Fruit fly (Drosophila melanogaster) whole organism, wandering third instar larva: ENCODE results near the gene RecQ4.

Experiments
- Abd-B ChIP-seq: fragments of >200 bp; optimal IDR thresholded peaks from 2 replicates; lab custom pipeline; 2017; ENCODE audit warnings: missing biosample characterization, missing genetic modification characterization
- CG32264 ChIP-seq: fragments of 200-800 bp; sonication (Bioruptor generic); optimal IDR thresholded peaks from 2 replicates; lab custom pipeline; 2016; ENCODE audit warnings: missing biosample characterization, missing genetic modification characterization
- CG9705 ChIP-seq: fragments of 200-800 bp; sonication (Bioruptor generic); optimal IDR thresholded peaks from 2 replicates; lab custom pipeline; 2018; ENCODE audit warnings: missing biosample characterization, mild to moderate bottlenecking, missing genetic modification characterization
- CrebA ChIP-seq: fragments of 200-800 bp; sonication (Bioruptor generic); optimal IDR thresholded peaks from 2 replicates; lab custom pipeline; 2016; ENCODE audit warnings: missing biosample characterization, mild to moderate bottlenecking, missing genetic modification characterization, borderline replicate concordance
- Dfd ChIP-seq: fragments of >200 bp; optimal IDR thresholded peaks from 2 replicates; lab custom pipeline; 2017; ENCODE audit warnings: missing biosample characterization, missing genetic modification characterization
- Dif ChIP-seq: fragments of 200-275, 200-300 bp; sonication (Bioruptor generic); optimal IDR thresholded peaks from 2 replicates; lab custom pipeline; 2018; ENCODE audit warnings: missing biosample characterization, missing genetic modification characterization; ENCODE audit not compliant: partially characterized antibody
- GATAd ChIP-seq: sonication (Bioruptor generic); optimal IDR thresholded peaks from 2 replicates; lab custom pipeline; 2016; ENCODE audit warnings: missing biosample characterization, missing genetic modification characterization
- HLH106 ChIP-seq: fragments of 200-800 bp; optimal IDR thresholded peaks from 3 replicates; lab custom pipeline; 2019; ENCODE audit warnings: missing biosample characterization, mild to moderate bottlenecking, missing genetic modification characterization, moderate library complexity
- Hnf4 ChIP-seq: fragments of 200-800 bp; sonication (Bioruptor generic); optimal IDR thresholded peaks from 2 replicates; lab custom pipeline; 2016; ENCODE audit warnings: missing biosample characterization, mild to moderate bottlenecking, missing genetic modification characterization
- Hr78 ChIP-seq: fragments of >200 bp; optimal IDR thresholded peaks from 2 replicates; lab custom pipeline; 2017; ENCODE audit warnings: missing biosample characterization, missing genetic modification characterization
- Hr83 ChIP-seq: fragments of 200-300 bp; sonication (Bioruptor generic); optimal IDR thresholded peaks from 2 replicates; lab custom pipeline; 2016; ENCODE audit warnings: missing biosample characterization, mild to moderate bottlenecking, missing genetic modification characterization, moderate library complexity; ENCODE audit not compliant: poor library complexity, severe bottlenecking
- Mio ChIP-seq: sonication (Bioruptor generic); optimal IDR thresholded peaks from 2 replicates; lab custom pipeline; 2016; ENCODE audit warnings: missing biosample characterization, missing genetic modification characterization
- Myc ChIP-seq: fragments of >200 bp; optimal IDR thresholded peaks from 2 replicates; lab custom pipeline; 2017
- N ChIP-seq: fragments of >200 bp; optimal IDR thresholded peaks from 2 replicates; lab custom pipeline; 2018; ENCODE audit warnings: missing biosample characterization, missing external identifiers, missing genetic modification characterization
- OdsH ChIP-seq: fragments of 200-800 bp; sonication (Bioruptor generic); optimal IDR thresholded peaks from 2 replicates; lab custom pipeline; 2016; ENCODE audit warnings: missing biosample characterization, mild to moderate bottlenecking, missing genetic modification characterization
- Rel ChIP-seq, 2 experiments: fragments of 200-800 bp; sonication (Bioruptor generic) in 1 of 2; optimal IDR thresholded peaks; 2 replicates in 1 of 2; 3 replicates in 1 of 2; lab custom pipeline; 2016 to 2019; ENCODE audit warnings: mild to moderate bottlenecking in 2 of 2, missing biosample characterization in 2 of 2, missing genetic modification characterization in 2 of 2, moderate library complexity in 1 of 2
- Sp1 ChIP-seq: fragments of 200-800 bp; sonication (Bioruptor generic); optimal IDR thresholded peaks from 3 replicates; lab custom pipeline; 2019; ENCODE audit warnings: missing biosample characterization, mild to moderate bottlenecking, missing genetic modification characterization, moderate library complexity
- Vsx2 ChIP-seq: fragments of 200-300, 225-300 bp; sonication (Bioruptor generic); optimal IDR thresholded peaks from 2 replicates; lab custom pipeline; 2018; ENCODE audit warnings: missing biosample characterization, missing genetic modification characterization; ENCODE audit not compliant: partially characterized antibody
- br ChIP-seq: fragments of 200-800 bp; sonication (Bioruptor generic); optimal IDR thresholded peaks from 2 replicates; lab custom pipeline; 2016; ENCODE audit warnings: missing biosample characterization, missing genetic modification characterization
- brk ChIP-seq: fragments of 200-800 bp; sonication (Bioruptor generic); optimal IDR thresholded peaks from 2 replicates; lab custom pipeline; 2016; ENCODE audit warnings: missing biosample characterization, mild to moderate bottlenecking, missing genetic modification characterization
- dl ChIP-seq, 2 experiments: fragments of 175-275, 200-275 bp in 1 of 2; fragments of 200-275 bp in 1 of 2; sonication (Bioruptor generic); optimal IDR thresholded peaks; lab custom pipeline; 2018; ENCODE audit warnings: mild to moderate bottlenecking in 2 of 2, missing biosample characterization in 2 of 2, missing genetic modification characterization in 2 of 2, moderate library complexity in 2 of 2; ENCODE audit not compliant: partially characterized antibody in 2 of 2, insufficient read depth in 1 of 2
- dmrt93B ChIP-seq: fragments of 200-800 bp; sonication (Bioruptor generic); optimal IDR thresholded peaks from 2 replicates; lab custom pipeline; 2018; ENCODE audit warnings: missing biosample characterization, mild to moderate bottlenecking, missing genetic modification characterization
- dsf ChIP-seq: sonication (Bioruptor generic); optimal IDR thresholded peaks from 2 replicates; lab custom pipeline; 2016; ENCODE audit warnings: missing biosample characterization, missing genetic modification characterization, borderline replicate concordance
- ey ChIP-seq: fragments of 200-800 bp; sonication (Bioruptor generic); optimal IDR thresholded peaks from 2 replicates; lab custom pipeline; 2016; ENCODE audit warnings: missing biosample characterization, missing genetic modification characterization
- foxo ChIP-seq, 2 experiments: fragments of 200-800 bp; sonication (Bioruptor generic); optimal IDR thresholded peaks; 2 replicates in 1 of 2; 3 replicates in 1 of 2; lab custom pipeline; 2016 to 2017; ENCODE audit warnings: missing biosample characterization in 2 of 2, missing genetic modification characterization in 2 of 2
- h ChIP-seq: fragments of 200-800 bp; sonication (Bioruptor generic); optimal IDR thresholded peaks from 3 replicates; lab custom pipeline; 2016; ENCODE audit warnings: missing biosample characterization, mild to moderate bottlenecking, missing genetic modification characterization
- jim ChIP-seq: fragments of 175-275, 200-325 bp; sonication (Bioruptor generic); optimal IDR thresholded peaks from 2 replicates; lab custom pipeline; 2016; ENCODE audit warnings: missing biosample characterization, mild to moderate bottlenecking, missing genetic modification characterization
- lola ChIP-seq: fragments of >200 bp; optimal IDR thresholded peaks from 2 replicates; lab custom pipeline; 2017; ENCODE audit warnings: missing biosample characterization, missing genetic modification characterization
- pan ChIP-seq: fragments of >200 bp; optimal IDR thresholded peaks from 2 replicates; lab custom pipeline; 2017
- rgr ChIP-seq: fragments of 200-800 bp; sonication (Bioruptor generic); optimal IDR thresholded peaks from 3 replicates; lab custom pipeline; 2016; ENCODE audit warnings: missing biosample characterization, mild to moderate bottlenecking, missing genetic modification characterization
- sage ChIP-seq: fragments of 200-800 bp; sonication (Bioruptor generic); optimal IDR thresholded peaks from 2 replicates; lab custom pipeline; 2016; ENCODE audit warnings: missing biosample characterization, mild to moderate bottlenecking, missing genetic modification characterization
- sv ChIP-seq: fragments of 200-800 bp; sonication (Bioruptor generic); optimal IDR thresholded peaks from 3 replicates; lab custom pipeline; 2016; ENCODE audit warnings: missing biosample characterization, missing genetic modification characterization
- tai ChIP-seq: sonication (Bioruptor generic); optimal IDR thresholded peaks from 2 replicates; lab custom pipeline; 2016; ENCODE audit warnings: missing biosample characterization, missing genetic modification characterization
- usp ChIP-seq: fragments of >200 bp; optimal IDR thresholded peaks from 2 replicates; lab custom pipeline; 2017; ENCODE audit warnings: missing biosample characterization, missing genetic modification characterization
- woc ChIP-seq: sonication (Bioruptor generic); optimal IDR thresholded peaks from 2 replicates; lab custom pipeline; 2016; ENCODE audit warnings: missing biosample characterization, mild to moderate bottlenecking, missing genetic modification characterization

RecQ4 gene

DNA sequence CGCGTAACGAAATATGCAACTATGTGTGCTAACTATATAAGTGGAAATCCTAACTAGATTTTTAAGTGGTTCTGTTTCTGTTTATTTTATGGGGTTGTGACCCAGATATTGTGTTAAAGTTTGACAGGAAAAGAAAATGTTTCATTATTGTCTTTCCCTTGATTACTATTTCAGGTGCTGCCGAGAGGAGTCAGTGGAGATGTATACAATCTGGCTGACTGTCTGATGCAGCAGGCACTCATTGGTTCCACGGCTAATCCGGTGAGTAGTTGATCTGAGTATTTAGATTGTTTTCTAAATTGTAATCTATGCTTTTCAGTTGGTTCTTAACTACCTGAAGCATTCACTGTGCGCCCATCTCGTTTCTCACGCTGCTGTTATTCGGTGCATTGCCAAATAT, 17.2 kb upstream of the RecQ4 start, which contains the start of gene CG7387:
Gene CG7387, minus strand, starts transcription at position 101 of the 400 bp plus-strand sequence.
- TF ChIP-seq sv (GFP tag; lab: Kevin White, UChicago) (no peak), dl (GFP tag; optimal IDR thresholded peaks at IDR 0.05; lab: Kevin White, UChicago; ENCODE audit: insufficient read depth in 1 of 2, partially characterized antibody in 2 of 2) (no peak)
- TF ChIP-seq, all 38 proteins: peak for 0

DNA sequence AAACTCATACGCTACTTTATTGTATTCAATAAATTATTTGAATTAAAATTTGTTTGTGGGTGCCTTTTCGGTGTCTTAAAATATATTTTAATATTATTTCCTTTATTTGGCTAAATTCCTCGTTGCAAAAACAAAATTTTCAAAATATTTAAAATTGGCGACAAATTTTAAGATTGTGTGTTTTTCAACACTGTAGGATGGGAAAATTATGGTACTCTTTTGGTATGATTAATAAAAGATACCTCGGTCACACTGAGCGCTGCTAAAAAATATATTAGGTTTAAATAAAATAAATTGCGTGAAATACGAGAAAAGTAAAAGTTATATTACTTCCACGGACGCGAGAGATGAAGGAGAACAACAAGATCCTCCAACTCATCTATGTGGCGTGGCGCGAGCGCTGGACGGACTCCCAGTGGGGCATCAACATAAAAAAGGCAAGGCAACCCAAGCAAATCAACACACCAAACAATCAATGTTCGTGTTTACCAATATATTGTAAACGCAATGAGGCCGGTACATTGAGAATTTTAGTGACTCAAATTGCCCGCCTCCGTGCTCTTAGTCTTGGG, 15.3 kb upstream of the RecQ4 start, which contains the start of gene MED24:
Gene MED24, plus strand, starts transcription at position 229 of the 572 bp plus-strand sequence.
- TF ChIP-seq Mio, result no peak
- no peak for TF ChIP-seq usp (GFP tag; lab: Kevin White, UChicago)
- no peak for TF ChIP-seq dsf (GFP tag; lab: Kevin White, UChicago)
- TF ChIP-seq jim (GFP tag; lab: Kevin White, UChicago), result no peak
- TF ChIP-seq Hr83, result no peak
- TF ChIP-seq foxo (GFP tag; optimal IDR thresholded peaks at IDR 0.05; lab: Kevin White, UChicago), result no peak
- no peak for TF ChIP-seq Vsx2 (GFP tag; lab: Kevin White, UChicago)
- TF ChIP-seq N (GFP tag; lab: Kevin White, UChicago), result no peak
- TF ChIP-seq rgr (GFP tag; lab: Kevin White, UChicago), result peak; percentile 35
- TF ChIP-seq, all 38 proteins: peak for 1

DNA sequence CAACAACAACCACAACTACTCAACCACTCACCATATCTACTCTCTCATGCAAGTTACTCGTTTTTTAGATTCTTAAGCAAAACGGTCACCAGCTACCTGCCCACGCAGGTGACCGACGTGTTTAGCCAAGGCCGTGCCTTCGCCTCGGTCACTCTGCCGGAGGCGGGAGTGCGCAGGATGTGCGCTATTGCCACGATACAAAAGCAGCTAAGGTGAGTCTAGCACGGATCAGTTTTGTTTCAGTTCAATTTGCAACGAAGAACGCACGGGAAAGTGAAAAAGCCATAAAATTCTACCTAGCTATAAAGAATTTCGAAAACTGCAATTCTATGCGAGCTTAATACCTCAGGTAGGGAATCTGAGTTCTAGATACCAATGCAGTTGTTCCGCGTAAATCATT, 13.5 kb upstream of the RecQ4 start:
- TF ChIP-seq Myc (lab: Kevin White, UChicago) (no peak), Rel (GFP tag; optimal IDR thresholded peaks at IDR 0.05; lab: Kevin White, UChicago) (no peak), Rel (tag; optimal IDR thresholded peaks at IDR 0.05; lab: Kevin White, UChicago) (no peak), Dfd (GFP tag; lab: Kevin White, UChicago) (no peak)

DNA sequence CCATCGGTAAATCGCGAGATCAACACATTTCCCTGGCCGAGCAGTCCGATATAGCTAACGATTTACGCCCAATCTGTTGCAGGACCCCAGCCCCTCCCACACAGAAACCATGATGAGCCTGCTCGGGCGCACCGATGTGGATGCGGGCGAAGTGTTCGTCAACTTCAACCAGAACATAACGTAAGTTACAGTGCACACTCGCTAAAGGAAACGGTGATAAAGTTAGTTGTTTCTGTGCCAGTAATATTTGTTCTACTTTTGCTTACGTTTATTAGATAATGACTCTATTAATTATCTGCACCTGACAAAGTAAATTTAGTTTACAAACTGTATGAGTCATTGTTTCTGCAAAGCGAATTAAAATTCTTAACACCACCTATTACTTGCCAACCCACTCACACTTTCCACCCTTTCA, 11.6 kb upstream of the RecQ4 start:
- TF ChIP-seq woc (GFP tag; lab: Kevin White, UChicago), result no peak
- TF ChIP-seq pan (lab: Kevin White, UChicago), result no peak
- TF ChIP-seq br (GFP tag; lab: Kevin White, UChicago), result no peak
- no peak for TF ChIP-seq tai (GFP tag; lab: Kevin White, UChicago)
- TF ChIP-seq lola (GFP tag; lab: Kevin White, UChicago), result no peak
- no peak for TF ChIP-seq usp (GFP tag; lab: Kevin White, UChicago)
- TF ChIP-seq CrebA (GFP tag; lab: Kevin White, UChicago), result no peak
- no peak for TF ChIP-seq Dif (GFP tag; lab: Kevin White, UChicago)
- TF ChIP-seq jim (GFP tag; lab: Kevin White, UChicago), result no peak
- no peak for TF ChIP-seq Dfd (GFP tag; lab: Kevin White, UChicago)
- no peak for TF ChIP-seq Myc (lab: Kevin White, UChicago)
- no peak for TF ChIP-seq GATAd (GFP tag; lab: Kevin White, UChicago)
- no peak for TF ChIP-seq Hr78
- TF ChIP-seq, all 38 proteins: peak for 0

DNA sequence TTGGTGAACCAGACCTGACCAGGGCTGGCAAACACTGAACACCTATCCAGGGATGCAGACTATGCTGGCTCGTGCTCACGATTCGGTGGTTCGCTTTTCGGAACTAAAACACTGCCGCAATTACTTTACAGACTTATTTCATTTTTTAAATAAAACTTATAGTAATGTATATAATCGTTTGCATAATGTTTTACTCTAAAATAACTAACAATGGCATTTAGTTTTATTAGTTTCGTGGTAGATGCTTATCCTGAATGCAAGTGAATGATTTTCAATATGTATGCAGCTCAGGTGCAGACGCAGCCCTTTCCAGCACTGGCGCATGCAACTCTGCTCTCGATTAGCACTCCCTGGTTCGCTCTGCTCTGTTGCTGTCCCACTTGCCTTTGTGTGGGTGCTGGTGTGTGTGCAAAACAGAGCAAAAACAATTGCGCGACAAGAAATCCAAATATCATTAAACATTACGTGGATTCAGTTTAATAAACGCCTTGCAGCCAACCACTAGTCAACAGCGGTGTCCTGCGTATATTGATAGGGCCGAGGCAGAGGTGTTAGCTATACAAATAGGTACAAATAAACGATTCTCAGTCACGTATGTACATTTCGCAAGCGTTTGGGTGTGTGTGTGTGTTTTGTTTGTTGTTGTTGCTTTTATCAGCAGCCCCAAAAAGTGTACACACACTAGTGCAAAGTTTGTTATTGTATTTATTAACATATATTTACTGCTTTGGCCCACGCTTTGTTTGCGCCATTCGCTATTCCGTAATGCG, 11.0 kb upstream of the RecQ4 start, which contains the start of the genes ERR and Atg18a:
Gene ERR, minus strand, starts transcription at position 45 of the 770 bp plus-strand sequence.
Gene Atg18a, plus strand, starts transcription at position 231 of the 770 bp plus-strand sequence.
- TF ChIP-seq Sp1 (GFP tag; lab: Kevin White, UChicago) (peak; percentile 86), HLH106 (tag; lab: Kevin White, UChicago) (peak; percentile 93), N (GFP tag; lab: Kevin White, UChicago) (peak; percentile 63), CG9705 (GFP tag; lab: Kevin White, UChicago) (peak; percentile 85), dsf (GFP tag; lab: Kevin White, UChicago) (peak; percentile 86), Rel (GFP tag; optimal IDR thresholded peaks at IDR 0.05; lab: Kevin White, UChicago) (peak; percentile 49), Rel (tag; optimal IDR thresholded peaks at IDR 0.05; lab: Kevin White, UChicago) (peak; percentile 69), Mio (peak; percentile 35), CG32264 (GFP tag; lab: Kevin White, UChicago) (peak; percentile 29), Hr83 (peak; percentile 88), GATAd (GFP tag; lab: Kevin White, UChicago) (peak; percentile 74), br (GFP tag; lab: Kevin White, UChicago) (peak; percentile 80), Hnf4 (peak; percentile 90), sage (peak; percentile 50), Myc (lab: Kevin White, UChicago) (peak; percentile 49), Dfd (GFP tag; lab: Kevin White, UChicago) (no peak), dl (GFP tag; optimal IDR thresholded peaks at IDR 0.05; lab: Kevin White, UChicago; ENCODE audit: insufficient read depth in 1 of 2, partially characterized antibody in 2 of 2) (no peak), sv (GFP tag; lab: Kevin White, UChicago) (peak; percentile 90), Dif (GFP tag; lab: Kevin White, UChicago) (peak; percentile 5), tai (GFP tag; lab: Kevin White, UChicago) (no peak), Abd-B (no peak), brk (GFP tag; lab: Kevin White, UChicago) (no peak), h (peak; percentile 91), jim (GFP tag; lab: Kevin White, UChicago) (peak; percentile 36), lola (GFP tag; lab: Kevin White, UChicago) (no peak), OdsH (GFP tag; lab: Kevin White, UChicago) (peak; percentile 85), ey (GFP tag; lab: Kevin White, UChicago) (peak; percentile 84), rgr (GFP tag; lab: Kevin White, UChicago) (peak; percentile 87), dmrt93B (GFP tag; lab: Kevin White, UChicago) (peak; percentile 91)
